Worm (Caenorhabditis elegans) whole organism, L4 larva: Measurements from ENCODE around the gene ZK813.4.

Experiments
- F10B5.3 ChIP-seq: sonication (generic microtip); optimal IDR thresholded peaks from 2 replicates; lab custom pipeline; 2016; ENCODE audit warnings: mild to moderate bottlenecking, missing genetic modification characterization, missing compliant biosample characterization
- F49E8.2 ChIP-seq: sonication (generic microtip); optimal IDR thresholded peaks from 2 replicates; lab custom pipeline; 2016; ENCODE audit warnings: missing compliant biosample characterization, mild to moderate bottlenecking, missing genetic modification characterization, borderline replicate concordance
- R02D3.7 ChIP-seq: fragments of 150-350 bp; sonication (generic microtip); optimal IDR thresholded peaks from 3 replicates; lab custom pipeline; 2014; ENCODE audit warnings: missing biosample characterization, missing genetic modification characterization
- aha-1 ChIP-seq: fragments of 150-350 bp; peaks from one replicate; lab custom pipeline; 2014; ENCODE audit warnings: missing biosample characterization, missing genetic modification characterization
- arid-1 ChIP-seq: fragments of 200-800 bp; sonication (Bioruptor generic); conservative IDR thresholded peaks from 2 replicates; pipeline ENCODE4 v1.3.6; 2022; ENCODE audit warnings: missing genetic modification reagents, missing genetic modification characterization, missing compliant biosample characterization
- ceh-20 ChIP-seq: fragments of 200-800 bp; sonication (Bioruptor generic); IDR thresholded peaks from 2 replicates; pipeline ENCODE4 v1.3.6; 2022; ENCODE audit warnings: missing genetic modification reagents, missing genetic modification characterization, missing compliant biosample characterization
- ceh-82 ChIP-seq: sonication (generic microtip); optimal IDR thresholded peaks from 2 replicates; lab custom pipeline; 2017; ENCODE audit warnings: missing biosample characterization, missing genetic modification characterization
- ces-1 ChIP-seq: fragments of 150-350 bp; sonication (generic microtip); optimal IDR thresholded peaks from 4 replicates; lab custom pipeline; 2014; ENCODE audit warnings: missing biosample characterization, missing genetic modification reagents, missing genetic modification characterization
- daf-16 ChIP-seq, 3 experiments: sonication (generic microtip); optimal IDR thresholded peaks; 2 replicates each; lab custom pipeline; 2016 to 2017; ENCODE audit warnings: missing genetic modification characterization in 3 of 3, missing genetic modification reagents in 3 of 3, mild to moderate bottlenecking in 2 of 3, missing compliant biosample characterization in 2 of 3, missing biosample characterization in 1 of 3, moderate library complexity in 1 of 3
- daf-19 ChIP-seq: fragments of 200-800 bp; sonication (Bioruptor generic); conservative IDR thresholded peaks from 2 replicates; pipeline ENCODE4 v1.3.6; 2022; ENCODE audit warnings: missing genetic modification characterization, missing compliant biosample characterization
- daf-8 ChIP-seq: fragments of 200-800 bp; sonication (Bioruptor generic); IDR thresholded peaks from 2 replicates; pipeline ENCODE4 v1.3.6; 2022; ENCODE audit warnings: missing genetic modification characterization, missing compliant biosample characterization
- dmd-6 ChIP-seq: fragments of 200-800 bp; sonication (Bioruptor generic); IDR thresholded peaks from 2 replicates; pipeline ENCODE4 v1.3.6; 2022; ENCODE audit warnings: missing genetic modification reagents, missing genetic modification characterization, missing compliant biosample characterization
- dmd-8 ChIP-seq: fragments of 200-800 bp; sonication (Bioruptor generic); IDR thresholded peaks from 2 replicates; pipeline ENCODE4 v1.3.6; 2022; ENCODE audit warnings: missing genetic modification characterization, missing compliant biosample characterization
- dpl-1 ChIP-seq: fragments of 150-350 bp; optimal IDR thresholded peaks from 2 replicates; lab custom pipeline; 2014; ENCODE audit warnings: missing biosample characterization, missing genetic modification reagents, missing genetic modification characterization
- hlh-11 ChIP-seq: fragments of 200-800 bp; sonication (Bioruptor generic); optimal IDR thresholded peaks from 2 replicates; lab custom pipeline; 2018; ENCODE audit warnings: mild to moderate bottlenecking, missing genetic modification characterization, missing compliant biosample characterization
- hlh-30 ChIP-seq: sonication (generic microtip); optimal IDR thresholded peaks from 2 replicates; lab custom pipeline; 2017; ENCODE audit warnings: antibody characterized with exemption, mild to moderate bottlenecking, missing genetic modification characterization, missing compliant biosample characterization; ENCODE audit not compliant: insufficient read depth
- hmg-1.1 ChIP-seq: fragments of 200-800 bp; sonication (Bioruptor generic); IDR thresholded peaks from 2 replicates; pipeline ENCODE4 v1.3.6; 2022; ENCODE audit warnings: missing genetic modification reagents, missing genetic modification characterization, missing compliant biosample characterization
- lim-7 ChIP-seq: fragments of 200-800 bp; sonication (Bioruptor generic); IDR thresholded peaks from 2 replicates; pipeline ENCODE4 v1.3.6; 2022; ENCODE audit warnings: missing genetic modification characterization, missing compliant biosample characterization
- lin-13 ChIP-seq: fragments of 150-350 bp; optimal IDR thresholded peaks from 2 replicates; lab custom pipeline; 2014; ENCODE audit warnings: missing biosample characterization, missing genetic modification reagents, missing genetic modification characterization
- lin-15B ChIP-seq: fragments of 150-350 bp; sonication (generic microtip); optimal IDR thresholded peaks from 3 replicates; lab custom pipeline; 2014; ENCODE audit warnings: missing biosample characterization, missing genetic modification characterization
- lin-38 ChIP-seq: fragments of 200-800 bp; sonication (Bioruptor generic); IDR thresholded peaks from 2 replicates; pipeline ENCODE4 v1.3.6; 2022; ENCODE audit warnings: missing genetic modification reagents, missing genetic modification characterization, missing compliant biosample characterization
- lin-39 ChIP-seq: fragments of 150-350 bp; optimal IDR thresholded peaks from 2 replicates; lab custom pipeline; 2014; ENCODE audit warnings: missing biosample characterization, missing genetic modification reagents, missing genetic modification characterization
- lir-3 ChIP-seq: sonication (generic microtip); optimal IDR thresholded peaks from 2 replicates; lab custom pipeline; 2016; ENCODE audit warnings: mild to moderate bottlenecking, missing genetic modification characterization, missing compliant biosample characterization
- mdl-1 ChIP-seq, 2 experiments: fragments of 150-350 bp in 1 of 2; sonication (generic microtip) in 1 of 2; optimal IDR thresholded peaks; 2 replicates each; lab custom pipeline; 2014 to 2017; ENCODE audit warnings: missing biosample characterization in 2 of 2, missing genetic modification characterization in 2 of 2
- mxl-3 ChIP-seq: fragments of 200-800 bp; sonication (Bioruptor generic); optimal IDR thresholded peaks from 2 replicates; lab custom pipeline; 2018; ENCODE audit warnings: mild to moderate bottlenecking, missing genetic modification characterization, missing compliant biosample characterization
- nhr-10 ChIP-seq: fragments of 150-350 bp; optimal IDR thresholded peaks from 2 replicates; lab custom pipeline; 2014; ENCODE audit warnings: missing biosample characterization, missing genetic modification characterization
- nhr-111 ChIP-seq: fragments of 200-800 bp; sonication (Bioruptor generic); optimal IDR thresholded peaks from 2 replicates; lab custom pipeline; 2018; ENCODE audit warnings: mild to moderate bottlenecking, missing genetic modification characterization, missing compliant biosample characterization
- nhr-25 ChIP-seq: sonication (generic microtip); optimal IDR thresholded peaks from 2 replicates; lab custom pipeline; 2017; ENCODE audit warnings: missing genetic modification characterization, mild to moderate bottlenecking, missing compliant biosample characterization, antibody characterized with exemption, moderate library complexity, borderline replicate concordance; ENCODE audit not compliant: insufficient read depth
- nhr-28 ChIP-seq: fragments of 150-350 bp; optimal IDR thresholded peaks from 2 replicates; lab custom pipeline; 2014; ENCODE audit warnings: missing biosample characterization, missing genetic modification characterization
- nhr-41 ChIP-seq: fragments of 200-800 bp; sonication (Bioruptor generic); IDR thresholded peaks from 2 replicates; pipeline ENCODE4 v1.3.6; 2022; ENCODE audit warnings: missing genetic modification reagents, missing genetic modification characterization, missing compliant biosample characterization
- nhr-6 ChIP-seq: fragments of 150-350 bp; optimal IDR thresholded peaks from 2 replicates; lab custom pipeline; 2014; ENCODE audit warnings: missing biosample characterization, missing genetic modification characterization
- nhr-76 ChIP-seq: fragments of 150-350 bp; optimal IDR thresholded peaks from 2 replicates; lab custom pipeline; 2014; ENCODE audit warnings: missing biosample characterization, missing genetic modification characterization
- nhr-77 ChIP-seq: fragments of 150-350 bp; optimal IDR thresholded peaks from 2 replicates; lab custom pipeline; 2014; ENCODE audit warnings: missing biosample characterization, missing genetic modification characterization
- saeg-2 ChIP-seq: fragments of 200-800 bp; sonication (Bioruptor generic); IDR thresholded peaks from 2 replicates; pipeline ENCODE4 v1.3.6; 2022; ENCODE audit warnings: missing genetic modification reagents, missing genetic modification characterization, missing compliant biosample characterization
- skn-1 ChIP-seq: fragments of 150-350 bp; optimal IDR thresholded peaks from 2 replicates; lab custom pipeline; 2014; ENCODE audit warnings: missing biosample characterization, missing genetic modification characterization
- snpc-1.2 ChIP-seq: fragments of 200-800 bp; sonication (Bioruptor generic); IDR thresholded peaks from 2 replicates; pipeline ENCODE4 v1.3.6; 2022; ENCODE audit warnings: missing genetic modification reagents, missing genetic modification characterization, missing compliant biosample characterization
- unc-130 ChIP-seq: sonication (generic microtip); optimal IDR thresholded peaks from 2 replicates; lab custom pipeline; 2016; ENCODE audit warnings: missing genetic modification reagents, missing genetic modification characterization, missing compliant biosample characterization
- unc-62 ChIP-seq, 3 experiments: fragments of 150-350 bp in 1 of 3; sonication (generic microtip); optimal IDR thresholded peaks in 2 of 3; peaks in 1 of 3; 1 replicate in 1 of 3; 2 replicates in 2 of 3; lab custom pipeline; 2014 to 2017; ENCODE audit warnings: missing biosample characterization in 3 of 3, missing genetic modification characterization in 3 of 3, missing genetic modification reagents in 3 of 3, missing genotype in 1 of 3
- vab-7 ChIP-seq: fragments of 200-800 bp; sonication (Bioruptor generic); IDR thresholded peaks from 2 replicates; pipeline ENCODE4 v1.3.6; 2022; ENCODE audit warnings: missing genetic modification reagents, missing genetic modification characterization, missing compliant biosample characterization
- zfp-2 ChIP-seq: sonication (generic microtip); optimal IDR thresholded peaks from 2 replicates; lab custom pipeline; 2016; ENCODE audit warnings: mild to moderate bottlenecking, missing genetic modification characterization, missing compliant biosample characterization
- zip-11 ChIP-seq: fragments of 200-800 bp; sonication (Bioruptor generic); IDR thresholded peaks from 2 replicates; pipeline ENCODE4 v1.3.6; 2022; ENCODE audit warnings: missing genetic modification characterization, missing compliant biosample characterization
- ztf-11 ChIP-seq: fragments of 150-350 bp; optimal IDR thresholded peaks from 2 replicates; lab custom pipeline; 2014; ENCODE audit warnings: missing biosample characterization, missing genetic modification characterization
- ztf-7 ChIP-seq: fragments of 150-350 bp; optimal IDR thresholded peaks from 2 replicates; lab custom pipeline; 2014; ENCODE audit warnings: missing biosample characterization, missing genetic modification characterization

Gene ZK813.4

ce11 chrX:3455561-3455960 lies 25.6 kb upstream of the ZK813.4 start (continued):
- TF ChIP-seq skn-1 (no peak), lin-13 (no peak), arid-1 (no peak), nhr-6 (tag; lab: Kevin White, UChicago) (no peak), nhr-10 (tag; lab: Kevin White, UChicago) (no peak), nhr-77 (no peak), daf-8 (GFP tag; lab: Robert Waterston, UW) (no peak), nhr-111 (GFP tag; lab: Kevin White, UChicago) (no peak), lin-39 (tag; lab: Kevin White, UChicago) (peak; percentile 77), daf-16 (GFP tag; optimal IDR thresholded peaks at IDR 0.05; lab: Kevin White, UChicago) (peak in 1 of 2 experiments; percentile 66), daf-16 (tag; optimal IDR thresholded peaks at IDR 0.05; lab: Kevin White, UChicago) (no peak), hmg-1.1 (0 out of 2 replicates have a peak, but pooled peaks have one; percentile 20), zfp-2 (tag; lab: Kevin White, UChicago) (no peak), dpl-1 (no peak), F49E8.2 (no peak), lim-7 (GFP tag; lab: Robert Waterston, UW) (no peak), lin-38 (GFP tag; lab: Robert Waterston, UW) (no peak), R02D3.7 (no peak), hlh-11 (tag; lab: Kevin White, UChicago) (peak; percentile 38), daf-19 (no peak), ztf-11 (no peak), dmd-6 (GFP tag; lab: Robert Waterston, UW) (no peak), F10B5.3 (no peak), nhr-41 (no peak), mxl-3 (GFP tag; lab: Kevin White, UChicago) (no peak), ztf-7 (tag; lab: Kevin White, UChicago) (no peak)

- TF ChIP-seq ces-1 (GFP tag; lab: Kevin White, UChicago) (no peak), unc-62 (GFP tag; optimal IDR thresholded peaks at IDR 0.05 in 1 of 2; lab: Kevin White, UChicago) (peak in 1 of 2 experiments; percentile 90), unc-62 (tag; optimal IDR thresholded peaks at IDR 0.05; lab: Kevin White, UChicago) (no peak)
Observed at ce11 chrX:3453870-3454269, 23.9 kb upstream of the ZK813.4 start.

- TF ChIP-seq saeg-2 (no peak), nhr-25 (tag; lab: Kevin White, UChicago) (no peak), unc-62 (GFP tag; optimal IDR thresholded peaks at IDR 0.05 in 1 of 2; lab: Kevin White, UChicago) (peak in 1 of 2 experiments; percentile 15), unc-62 (tag; optimal IDR thresholded peaks at IDR 0.05; lab: Kevin White, UChicago) (no peak)
Observed at ce11 chrX:3451122-3451521, 21.2 kb upstream of the ZK813.4 start, which contains the start of gene ZK813.5. ZK813.5 (minus strand) TSS chrX:3451222.

ce11 chrX:3446011-3446410 lies 16.1 kb upstream of the ZK813.4 start, which contains the start of gene ZK813.1:
ZK813.1 (plus strand) TSS chrX:3446311.
- TF ChIP-seq zip-11 (GFP tag; lab: Robert Waterston, UW) (no peak), nhr-76 (tag; lab: Kevin White, UChicago) (no peak), aha-1 (tag; lab: Kevin White, UChicago) (no peak), nhr-28 (tag; lab: Kevin White, UChicago) (no peak), ceh-82 (tag; lab: Kevin White, UChicago) (no peak)

- no peak for TF ChIP-seq unc-130 (GFP tag; lab: Kevin White, UChicago)
- TF ChIP-seq daf-8 (GFP tag; lab: Robert Waterston, UW) = no peak
- no peak for TF ChIP-seq unc-62 (GFP tag; optimal IDR thresholded peaks at IDR 0.05 in 1 of 2; lab: Kevin White, UChicago)
- no peak for TF ChIP-seq unc-62 (tag; optimal IDR thresholded peaks at IDR 0.05; lab: Kevin White, UChicago)
- TF ChIP-seq ceh-20 (GFP tag; lab: Robert Waterston, UW) = no peak
- TF ChIP-seq hlh-30 (tag; lab: Kevin White, UChicago) = no peak
- no peak for TF ChIP-seq nhr-25 (tag; lab: Kevin White, UChicago)
- no peak for TF ChIP-seq lir-3 (tag; lab: Kevin White, UChicago)
- TF ChIP-seq F49E8.2 = no peak
- TF ChIP-seq lin-15B (tag; lab: Kevin White, UChicago) = no peak
- no peak for TF ChIP-seq nhr-28 (tag; lab: Kevin White, UChicago)
- no peak for TF ChIP-seq dmd-8 (GFP tag; lab: Robert Waterston, UW)
- TF ChIP-seq mdl-1 (tag; optimal IDR thresholded peaks at IDR 0.05; lab: Kevin White, UChicago) = no peak
- no peak for TF ChIP-seq vab-7 (GFP tag; lab: Robert Waterston, UW)
- TF ChIP-seq snpc-1.2 = no peak
- TF ChIP-seq, all 104 proteins: peak for 0
Observed at ce11 chrX:3444514-3444913, 14.6 kb upstream of the ZK813.4 start, which contains the start of gene ZK813.7. ZK813.7 (plus strand) TSS chrX:3444814.
